Worm (Caenorhabditis elegans) whole organism, young adult: ENCODE data around the gene srw-140.

ENCODE experiments used
- B0035.1 ChIP-seq: sonication (generic microtip); optimal IDR thresholded peaks from 2 replicates; lab custom pipeline; 2016; ENCODE audit warnings: missing genetic modification characterization, mild to moderate bottlenecking, missing compliant biosample characterization, missing genotype, missing genetic modification reagents
- B0261.1 ChIP-seq: sonication (generic microtip); optimal IDR thresholded peaks from 2 replicates; lab custom pipeline; 2016; ENCODE audit warnings: mild to moderate bottlenecking, missing genetic modification characterization, moderate library complexity, missing compliant biosample characterization
- F10E7.11 ChIP-seq: sonication (generic microtip); optimal IDR thresholded peaks from 2 replicates; lab custom pipeline; 2017; ENCODE audit warnings: mild to moderate bottlenecking, missing genetic modification characterization, moderate library complexity, missing compliant biosample characterization
- F37B4.10 ChIP-seq: fragments of 200-800 bp; sonication (Bioruptor generic); IDR thresholded peaks from 2 replicates; pipeline ENCODE4 v1.3.6; 2022; ENCODE audit warnings: missing genetic modification characterization, missing compliant biosample characterization
- F39B2.1 ChIP-seq: fragments of 200-800 bp; sonication (Bioruptor generic); IDR thresholded peaks from 2 replicates; pipeline ENCODE4 v1.3.6; 2022; ENCODE audit warnings: missing genetic modification reagents, missing genetic modification characterization, missing compliant biosample characterization
- F52B5.7 ChIP-seq: sonication (generic microtip); optimal IDR thresholded peaks from 2 replicates; lab custom pipeline; 2016; ENCODE audit warnings: mild to moderate bottlenecking, missing genetic modification characterization, missing compliant biosample characterization
- F55B11.4 ChIP-seq: sonication (generic microtip); optimal IDR thresholded peaks from 2 replicates; lab custom pipeline; 2016; ENCODE audit warnings: missing compliant biosample characterization, missing genetic modification characterization, borderline replicate concordance; ENCODE audit not compliant: insufficient read depth
- K12H6.12 ChIP-seq: fragments of 200-800 bp; sonication (Bioruptor generic); optimal IDR thresholded peaks from 2 replicates; lab custom pipeline; 2018; ENCODE audit warnings: mild to moderate bottlenecking, missing genetic modification characterization, missing compliant biosample characterization
- T26A5.8 ChIP-seq: sonication (generic microtip); optimal IDR thresholded peaks from 2 replicates; lab custom pipeline; 2016; ENCODE audit warnings: missing genetic modification characterization, missing compliant biosample characterization
- Y67H2A.10 ChIP-seq: fragments of 200-800 bp; sonication (Bioruptor generic); conservative IDR thresholded peaks from 2 replicates; pipeline ENCODE4 v1.3.6; 2022; ENCODE audit warnings: missing genetic modification reagents, missing genetic modification characterization, missing compliant biosample characterization
- attf-5 ChIP-seq: fragments of 200-800 bp; sonication (Bioruptor generic); optimal IDR thresholded peaks from 2 replicates; lab custom pipeline; 2018; ENCODE audit warnings: mild to moderate bottlenecking, missing genetic modification characterization, missing compliant biosample characterization
- attf-6 ChIP-seq: fragments of 200-800 bp; sonication (Bioruptor generic); IDR thresholded peaks from 2 replicates; pipeline ENCODE4 v1.3.6; 2022; ENCODE audit warnings: missing genetic modification reagents, missing genetic modification characterization, missing compliant biosample characterization
- ccch-3 ChIP-seq: fragments of 200-800 bp; sonication (Bioruptor generic); optimal IDR thresholded peaks from 2 replicates; lab custom pipeline; 2018; ENCODE audit warnings: mild to moderate bottlenecking, missing genetic modification characterization, missing compliant biosample characterization
- cebp-1 ChIP-seq, 2 experiments: fragments of 200-800 bp in 1 of 2; sonication (Bioruptor generic) in 1 of 2; sonication (generic microtip) in 1 of 2; IDR thresholded peaks in 1 of 2; optimal IDR thresholded peaks in 1 of 2; 2 replicates each; pipeline versions ENCODE4 v1.3.6 to Lab custom; 2017 to 2022; ENCODE audit warnings: missing compliant biosample characterization in 2 of 2, missing genetic modification characterization in 2 of 2, mild to moderate bottlenecking in 1 of 2, missing genetic modification reagents in 1 of 2, moderate library complexity in 1 of 2
- ceh-40 ChIP-seq: fragments of 200-800 bp; sonication (Bioruptor generic); IDR thresholded peaks from 2 replicates; pipeline ENCODE4 v1.3.6; 2022; ENCODE audit warnings: missing genetic modification characterization, missing compliant biosample characterization
- ceh-58 ChIP-seq: fragments of 200-800 bp; sonication (Bioruptor generic); IDR thresholded peaks from 2 replicates; pipeline ENCODE4 v1.3.6; 2022; ENCODE audit warnings: missing genetic modification characterization, missing compliant biosample characterization
- dpl-1 ChIP-seq: fragments of 150-350 bp; optimal IDR thresholded peaks from 2 replicates; lab custom pipeline; 2014; ENCODE audit warnings: missing biosample characterization, missing genetic modification reagents, missing genetic modification characterization
- ekl-4 ChIP-seq: fragments of 200-800 bp; sonication (Bioruptor generic); IDR thresholded peaks from 2 replicates; pipeline ENCODE4 v1.3.6; 2022; ENCODE audit warnings: missing genetic modification reagents, missing genetic modification characterization, missing compliant biosample characterization
- fkh-3 ChIP-seq: sonication (generic microtip); optimal IDR thresholded peaks from 2 replicates; lab custom pipeline; 2016; ENCODE audit warnings: mild to moderate bottlenecking, missing genetic modification characterization, missing compliant biosample characterization
- hmg-1.2 ChIP-seq: fragments of 200-800 bp; sonication (Bioruptor generic); IDR thresholded peaks from 2 replicates; pipeline ENCODE4 v1.3.6; 2022; ENCODE audit warnings: missing genetic modification reagents, missing genetic modification characterization, missing compliant biosample characterization
- hmg-20 ChIP-seq: fragments of 200-800 bp; sonication (Bioruptor generic); IDR thresholded peaks from 2 replicates; pipeline ENCODE4 v1.3.6; 2022; ENCODE audit warnings: missing genetic modification reagents, missing genetic modification characterization, missing compliant biosample characterization
- lag-1 ChIP-seq: fragments of 200-800 bp; sonication (Bioruptor generic); IDR thresholded peaks from 2 replicates; pipeline ENCODE4 v1.3.6; 2022; ENCODE audit warnings: missing genetic modification reagents, missing genetic modification characterization, missing compliant biosample characterization
- madf-10 ChIP-seq: sonication (generic microtip); optimal IDR thresholded peaks from 2 replicates; lab custom pipeline; 2016; ENCODE audit warnings: mild to moderate bottlenecking, missing genetic modification characterization, missing compliant biosample characterization
- madf-8 ChIP-seq: fragments of 200-800 bp; sonication (Bioruptor generic); conservative IDR thresholded peaks from 2 replicates; pipeline ENCODE4 v1.3.6; 2022; ENCODE audit warnings: missing genetic modification reagents, missing genetic modification characterization, missing compliant biosample characterization
- mcd-1 ChIP-seq: fragments of 200-800 bp; sonication (Bioruptor generic); IDR thresholded peaks from 2 replicates; pipeline ENCODE4 v1.3.6; 2022; ENCODE audit warnings: missing genetic modification reagents, missing genetic modification characterization, missing compliant biosample characterization
- nfya-2 ChIP-seq: fragments of 200-800 bp; sonication (Bioruptor generic); IDR thresholded peaks from 2 replicates; pipeline ENCODE4 v1.3.6; 2022; ENCODE audit warnings: missing genetic modification reagents, missing genetic modification characterization, missing compliant biosample characterization
- nhr-27 ChIP-seq: fragments of 200-800 bp; sonication (Bioruptor generic); optimal IDR thresholded peaks from 2 replicates; lab custom pipeline; 2018; ENCODE audit warnings: mild to moderate bottlenecking, missing genetic modification characterization, moderate library complexity, missing compliant biosample characterization
- sdz-38 ChIP-seq: sonication (generic microtip); optimal IDR thresholded peaks from 2 replicates; lab custom pipeline; 2016; ENCODE audit warnings: missing genotype, missing genetic modification characterization, missing compliant biosample characterization
- sea-2 ChIP-seq: fragments of 200-800 bp; sonication (Bioruptor generic); IDR thresholded peaks from 2 replicates; pipeline ENCODE4 v1.3.6; 2022; ENCODE audit warnings: missing genetic modification characterization, missing compliant biosample characterization
- snpc-1.3 ChIP-seq: sonication (generic microtip); optimal IDR thresholded peaks from 2 replicates; lab custom pipeline; 2017; ENCODE audit warnings: missing genetic modification characterization, mild to moderate bottlenecking, missing compliant biosample characterization, antibody characterized with exemption, moderate library complexity, missing genotype, missing genetic modification reagents; ENCODE audit not compliant: insufficient read depth
- snpc-4 ChIP-seq, 5 experiments: fragments of 150-350 bp in 1 of 5; sonication (generic microtip) in 4 of 5; optimal IDR thresholded peaks; 2 replicates each; lab custom pipeline; 2014 to 2018; ENCODE audit warnings: missing genetic modification characterization in 5 of 5, missing biosample characterization in 3 of 5, antibody characterized with exemption in 2 of 5, mild to moderate bottlenecking in 2 of 5, missing compliant biosample characterization in 2 of 5, missing genotype in 2 of 5, moderate library complexity in 2 of 5, missing genetic modification reagents in 1 of 5
- somi-1 ChIP-seq: fragments of 200-800 bp; sonication (Bioruptor generic); optimal IDR thresholded peaks from 2 replicates; lab custom pipeline; 2018; ENCODE audit warnings: mild to moderate bottlenecking, missing genetic modification characterization, missing compliant biosample characterization
- tlf-1 ChIP-seq: fragments of 200-800 bp; sonication (Bioruptor generic); optimal IDR thresholded peaks from 2 replicates; lab custom pipeline; 2018; ENCODE audit warnings: mild to moderate bottlenecking, missing genetic modification characterization, missing compliant biosample characterization
- zim-3 ChIP-seq: sonication (generic microtip); optimal IDR thresholded peaks from 2 replicates; lab custom pipeline; 2017; ENCODE audit warnings: mild to moderate bottlenecking, missing genetic modification characterization, moderate library complexity, missing compliant biosample characterization
- ztf-26 ChIP-seq: sonication (generic microtip); optimal IDR thresholded peaks from 2 replicates; lab custom pipeline; 2017; ENCODE audit warnings: missing genetic modification characterization, missing compliant biosample characterization

The srw-140 gene

ce11 chrV:5137919-5138318, 27.6 kb upstream of the srw-140 start, which contains the start of gene F14F9.3 (continued):
- no peak for TF ChIP-seq F39B2.1
- no peak for TF ChIP-seq Y67H2A.10 (GFP tag; lab: Robert Waterston, UW)
- no peak for TF ChIP-seq fkh-3
- TF ChIP-seq F37B4.10: no peak
- no peak for TF ChIP-seq attf-5 (GFP tag; lab: Kevin White, UChicago)

- TF ChIP-seq ztf-26 (no peak), B0035.1 (tag; lab: Kevin White, UChicago) (no peak), F52B5.7 (no peak), T26A5.8 (no peak), ekl-4 (GFP tag; lab: Robert Waterston, UW) (no peak), nfya-2 (GFP tag; lab: Robert Waterston, UW) (no peak), ceh-40 (GFP tag; lab: Robert Waterston, UW) (no peak), F55B11.4 (tag; lab: Kevin White, UChicago) (no peak), lag-1 (GFP tag; lab: Robert Waterston, UW) (no peak), cebp-1 (GFP tag; IDR thresholded peaks at IDR 0.05; lab: Robert Waterston, UW) (no peak), cebp-1 (tag; optimal IDR thresholded peaks at IDR 0.05; lab: Kevin White, UChicago) (no peak), madf-10 (no peak), hmg-20 (GFP tag; lab: Robert Waterston, UW) (no peak), mcd-1 (GFP tag; lab: Robert Waterston, UW) (no peak), attf-6 (GFP tag; lab: Robert Waterston, UW) (no peak)
Measured at ce11 chrV:5143785-5144184, 21.7 kb upstream of the srw-140 start, which contains the start of gene srh-129. TSS of gene srh-129 (minus strand) at chrV:5143885.

- TF ChIP-seq snpc-4 (GFP tag; optimal IDR thresholded peaks at IDR 0.05; lab: Kevin White, UChicago) (no peak), snpc-4 (tag; optimal IDR thresholded peaks at IDR 0.05; lab: Kevin White, UChicago) (no peak), snpc-1.3 (tag; lab: Kevin White, UChicago) (no peak), zim-3 (tag; lab: Kevin White, UChicago) (no peak), hmg-20 (GFP tag; lab: Robert Waterston, UW) (no peak), hmg-1.2 (GFP tag; lab: Robert Waterston, UW) (no peak), ceh-58 (GFP tag; lab: Robert Waterston, UW) (no peak), F10E7.11 (tag; lab: Kevin White, UChicago) (no peak), B0261.1 (no peak), sea-2 (GFP tag; lab: Robert Waterston, UW) (no peak), madf-8 (GFP tag; lab: Robert Waterston, UW) (no peak), K12H6.12 (no peak), ccch-3 (no peak), dpl-1 (no peak), lag-1 (GFP tag; lab: Robert Waterston, UW) (no peak), Y67H2A.10 (GFP tag; lab: Robert Waterston, UW) (no peak), nhr-27 (tag; lab: Kevin White, UChicago) (no peak)
Measured at ce11 chrV:5144541-5144940, 21.0 kb upstream of the srw-140 start, which contains the start of gene F14F9.2. TSS of gene F14F9.2 (plus strand) at chrV:5144841.

ce11 chrV:5146394-5146793, 19.1 kb upstream of the srw-140 start, which contains the start of gene F14F9.6:
TSS of gene F14F9.6 (minus strand) at chrV:5146494.
- TF ChIP-seq somi-1 (GFP tag; lab: Kevin White, UChicago): no peak
- TF ChIP-seq sdz-38 (tag; lab: Kevin White, UChicago): no peak
- no peak for TF ChIP-seq tlf-1
